Worm (Caenorhabditis elegans) whole organism, L2 larva: ENCODE data around the gene srx-108.

Experiments used
- F13H6.1 ChIP-seq: sonication (generic microtip); optimal IDR thresholded peaks from 2 replicates; lab custom pipeline; 2016; ENCODE audit warnings: missing genetic modification characterization, missing compliant biosample characterization
- R02D3.7 ChIP-seq: fragments of 150-350 bp; optimal IDR thresholded peaks from 2 replicates; lab custom pipeline; 2014; ENCODE audit warnings: missing biosample characterization, missing genetic modification characterization
- aly-2 ChIP-seq: fragments of 150-350 bp; optimal IDR thresholded peaks from 2 replicates; lab custom pipeline; 2014; ENCODE audit warnings: missing biosample characterization, missing genetic modification characterization
- nhr-11 ChIP-seq: fragments of 150-350 bp; optimal IDR thresholded peaks from 2 replicates; lab custom pipeline; 2014; ENCODE audit warnings: missing biosample characterization, missing genetic modification characterization
- nhr-129 ChIP-seq: fragments of 150-350 bp; optimal IDR thresholded peaks from 2 replicates; lab custom pipeline; 2014; ENCODE audit warnings: missing biosample characterization, missing genetic modification characterization
- nhr-77 ChIP-seq: fragments of 150-350 bp; optimal IDR thresholded peaks from 2 replicates; lab custom pipeline; 2014; ENCODE audit warnings: missing biosample characterization, missing genetic modification characterization

- no peak for TF ChIP-seq nhr-129
- no peak for TF ChIP-seq R02D3.7 (tag; lab: Kevin White, UChicago)
- no peak for TF ChIP-seq nhr-77 (tag; lab: Kevin White, UChicago)
- no peak for TF ChIP-seq nhr-11 (tag; lab: Kevin White, UChicago)
- no peak for TF ChIP-seq aly-2 (tag; lab: Kevin White, UChicago)
- TF ChIP-seq F13H6.1 (tag; lab: Kevin White, UChicago): no peak
Observed at ce11 chrII:3741584-3741983, 36.2 kb downstream of the srx-108 start, which contains the start of gene F12E12.1.
